Fruit fly (Drosophila melanogaster): ENCODE results near the gene CG15412.

Gene CG15412

dm6 chr2L:3372483-3372929 lies 3.0 kb downstream of the CG15412 start (continued):
- no peak for TF ChIP-seq CG3032 (tag; optimal IDR thresholded peaks at IDR 0.05)
- TF ChIP-seq CG6792 (GFP tag; optimal IDR thresholded peaks at IDR 0.05), result peak; percentile 5
- TF ChIP-seq Hr39 (GFP tag; optimal IDR thresholded peaks at IDR 0.05), result peak; percentile 18
- TF ChIP-seq Gug (GFP tag; IDR thresholded peaks at IDR 0.05), result peak; percentile 26; the same call in 1 of the 2 replicates
- peak; percentile 25 for TF ChIP-seq Eip75B (GFP tag; optimal IDR thresholded peaks at IDR 0.05)
- TF ChIP-seq spab (GFP tag; optimal IDR thresholded peaks at IDR 0.05), result no peak
- no peak for TF ChIP-seq CG8632 (GFP tag; optimal IDR thresholded peaks at IDR 0.05)
- TF ChIP-seq CG6163 (GFP tag; IDR thresholded peaks at IDR 0.05), result peak; percentile 64; the same call in 2 of the 3 replicates
- TF ChIP-seq CG15336 (GFP tag; IDR thresholded peaks at IDR 0.05), result peak; percentile 60
- TF ChIP-seq dsx (GFP tag; optimal IDR thresholded peaks at IDR 0.05; ENCODE audit: poor library complexity, severe bottlenecking), result no peak
- TF ChIP-seq salr (GFP tag; optimal IDR thresholded peaks at IDR 0.05), result no peak
- peak; percentile 69 for TF ChIP-seq eg (GFP tag; IDR thresholded peaks at IDR 0.05)
- TF ChIP-seq lz (GFP tag; optimal IDR thresholded peaks at IDR 0.05), result no peak
- TF ChIP-seq svp (GFP tag), result peak; percentile 71
- peak; percentile 46 for TF ChIP-seq Hr4 (GFP tag; optimal IDR thresholded peaks at IDR 0.05)
- TF ChIP-seq cyc (GFP tag; optimal IDR thresholded peaks at IDR 0.05), result peak; percentile 15
- no peak for TF ChIP-seq CG7368 (GFP tag; optimal IDR thresholded peaks at IDR 0.05)

- TF ChIP-seq vri (GFP tag; optimal IDR thresholded peaks at IDR 0.05) (peak; percentile 91), Eip93F (GFP tag; optimal IDR thresholded peaks at IDR 0.05) (peak; percentile 36), CG32006 (GFP tag; optimal IDR thresholded peaks at IDR 0.05) (peak; percentile 24), CG6276 (GFP tag; optimal IDR thresholded peaks at IDR 0.05) (no peak), svp (GFP tag) (peak; percentile 65)
Measured at dm6 chr2L:3371776-3372383, 3.6 kb downstream of the CG15412 start.

DNA sequence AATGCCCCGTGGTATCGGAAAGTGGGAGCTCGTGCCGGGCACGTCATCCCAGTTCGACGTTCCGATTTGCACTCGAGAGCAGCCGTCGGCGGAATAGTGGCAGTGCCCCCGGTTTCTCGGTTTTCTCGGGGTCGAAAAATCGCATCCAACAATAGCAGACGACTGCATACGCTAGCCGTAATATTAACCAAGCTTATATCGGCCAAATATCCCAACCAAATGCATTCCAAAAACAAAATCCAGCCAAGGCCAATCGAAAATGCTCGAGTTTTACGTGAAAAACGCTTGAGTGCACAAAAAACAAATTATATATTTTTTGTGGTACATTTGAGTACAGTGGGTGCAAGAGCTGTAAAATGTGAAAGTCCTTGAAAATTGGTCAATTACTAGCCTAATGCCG lies 4.2 kb downstream of the CG15412 start:
- TF ChIP-seq CG34406 (GFP tag; optimal IDR thresholded peaks at IDR 0.05) (no peak), CG11294 (GFP tag; IDR thresholded peaks at IDR 0.05) (peak; percentile 53; the same call in 1 of the 2 replicates), Eip75B (GFP tag; optimal IDR thresholded peaks at IDR 0.05) (peak; percentile 0), Eip78C (GFP tag) (peak; percentile 38), Gug (GFP tag; IDR thresholded peaks at IDR 0.05) (peak; percentile 68), Met (GFP tag; optimal IDR thresholded peaks at IDR 0.05) (no peak), CG4318 (GFP tag; optimal IDR thresholded peaks at IDR 0.05) (peak; percentile 32), Hr38 (GFP tag; optimal IDR thresholded peaks at IDR 0.05) (no peak), Ets96B (tag; optimal IDR thresholded peaks at IDR 0.05) (peak; percentile 20), ss (GFP tag; optimal IDR thresholded peaks at IDR 0.05) (no peak), achi (GFP tag; optimal IDR thresholded peaks at IDR 0.05) (no peak), Hr4 (GFP tag; optimal IDR thresholded peaks at IDR 0.05) (peak; percentile 43), CG6276 (GFP tag; optimal IDR thresholded peaks at IDR 0.05) (peak; percentile 37), CG8319 (GFP tag; optimal IDR thresholded peaks at IDR 0.05) (no peak), CG10669 (GFP tag; optimal IDR thresholded peaks at IDR 0.05) (peak; percentile 29), CG8119 (GFP tag; IDR thresholded peaks at IDR 0.05) (peak; percentile 60; the same call in 1 of the 3 replicates), fd59A (GFP tag; optimal IDR thresholded peaks at IDR 0.05) (peak; percentile 12), CG11762 (GFP tag; optimal IDR thresholded peaks at IDR 0.05; ENCODE audit: insufficient read depth) (no peak), net (GFP tag; optimal IDR thresholded peaks at IDR 0.05) (no peak), dac (GFP tag; optimal IDR thresholded peaks at IDR 0.05) (peak; percentile 51), svp (GFP tag) (peak; percentile 19), CG32006 (GFP tag; optimal IDR thresholded peaks at IDR 0.05) (peak; percentile 78), CG6163 (GFP tag; IDR thresholded peaks at IDR 0.05) (peak; percentile 62), Blimp-1 (GFP tag; optimal IDR thresholded peaks at IDR 0.05) (no peak), Ets21C (GFP tag; optimal IDR thresholded peaks at IDR 0.05) (no peak), CG15336 (GFP tag; IDR thresholded peaks at IDR 0.05) (peak; percentile 59), salr (GFP tag; optimal IDR thresholded peaks at IDR 0.05) (no peak), topi (GFP tag; optimal IDR thresholded peaks at IDR 0.05) (no peak), CG16779 (tag; optimal IDR thresholded peaks at IDR 0.05) (peak; percentile 24), Smox (GFP tag; optimal IDR thresholded peaks at IDR 0.05) (no peak)
